Worm (Caenorhabditis elegans) whole organism, late embryonic: ENCODE measurements around the gene farl-11.

Experiments
- C38D4.7 ChIP-seq: fragments of 200-800 bp; sonication (Bioruptor generic); optimal IDR thresholded peaks from 2 replicates; lab custom pipeline; 2018; ENCODE audit warnings: mild to moderate bottlenecking, missing genetic modification characterization, moderate library complexity, missing compliant biosample characterization
- Y22D7AL.16 ChIP-seq: sonication (generic microtip); optimal IDR thresholded peaks from 2 replicates; lab custom pipeline; 2016; ENCODE audit warnings: missing genetic modification characterization, missing compliant biosample characterization
- ama-1 ChIP-seq: fragments of 150-350 bp; optimal IDR thresholded peaks from 2 replicates; lab custom pipeline; 2014
- ceh-14 ChIP-seq: sonication (generic microtip); optimal IDR thresholded peaks from 2 replicates; lab custom pipeline; 2016; ENCODE audit warnings: missing genotype, missing genetic modification characterization, missing compliant biosample characterization
- ceh-19 ChIP-seq: fragments of 200-800 bp; sonication (Bioruptor generic); optimal IDR thresholded peaks from 2 replicates; lab custom pipeline; 2018; ENCODE audit warnings: mild to moderate bottlenecking, missing genetic modification characterization, missing compliant biosample characterization
- ceh-2 ChIP-seq: sonication (generic microtip); optimal IDR thresholded peaks from 2 replicates; lab custom pipeline; 2016; ENCODE audit warnings: missing genotype, missing genetic modification characterization, missing compliant biosample characterization
- ceh-30 ChIP-seq: fragments of 150-350 bp; optimal IDR thresholded peaks from 2 replicates; lab custom pipeline; 2014; ENCODE audit warnings: missing biosample characterization, missing genetic modification characterization
- ceh-48 ChIP-seq: sonication (generic microtip); optimal IDR thresholded peaks from 2 replicates; lab custom pipeline; 2016; ENCODE audit warnings: missing genetic modification characterization, inconsistent platforms, missing compliant biosample characterization
- ceh-6 ChIP-seq: fragments of 200-800 bp; sonication (Bioruptor generic); optimal IDR thresholded peaks from 2 replicates; lab custom pipeline; 2018; ENCODE audit warnings: mild to moderate bottlenecking, missing genetic modification characterization, missing compliant biosample characterization
- ceh-9 ChIP-seq: sonication (generic microtip); optimal IDR thresholded peaks from 2 replicates; lab custom pipeline; 2016; ENCODE audit warnings: mild to moderate bottlenecking, missing genetic modification characterization, inconsistent platforms, missing compliant biosample characterization
- che-1 ChIP-seq: sonication (generic microtip); optimal IDR thresholded peaks from 2 replicates; lab custom pipeline; 2016; ENCODE audit warnings: mild to moderate bottlenecking, missing genetic modification characterization, missing compliant biosample characterization
- dmd-4 ChIP-seq: sonication (generic microtip); optimal IDR thresholded peaks from 2 replicates; lab custom pipeline; 2016; ENCODE audit warnings: borderline replicate concordance, missing genetic modification characterization, missing compliant biosample characterization
- dve-1 ChIP-seq: sonication (generic microtip); optimal IDR thresholded peaks from 2 replicates; lab custom pipeline; 2017; ENCODE audit warnings: antibody characterized with exemption, mild to moderate bottlenecking, missing genetic modification characterization, missing compliant biosample characterization
- elt-4 ChIP-seq: sonication (generic microtip); optimal IDR thresholded peaks from 2 replicates; lab custom pipeline; 2016; ENCODE audit warnings: missing genetic modification characterization, missing compliant biosample characterization
- eyg-1 ChIP-seq: sonication (generic microtip); optimal IDR thresholded peaks from 2 replicates; lab custom pipeline; 2016; ENCODE audit warnings: missing genotype, missing genetic modification characterization, missing compliant biosample characterization
- fkh-10 ChIP-seq: fragments of 150-350 bp; optimal IDR thresholded peaks from 2 replicates; lab custom pipeline; 2014; ENCODE audit warnings: missing biosample characterization, missing genetic modification reagents, missing genetic modification characterization
- fkh-6 ChIP-seq: sonication (generic microtip); optimal IDR thresholded peaks from 2 replicates; lab custom pipeline; 2016; ENCODE audit warnings: missing genetic modification characterization, missing compliant biosample characterization
- gmeb-2 ChIP-seq: sonication (generic microtip); optimal IDR thresholded peaks from 2 replicates; lab custom pipeline; 2016; ENCODE audit warnings: missing genetic modification characterization, inconsistent platforms, missing compliant biosample characterization
- hlh-13 ChIP-seq: fragments of 200-800 bp; sonication (Bioruptor generic); optimal IDR thresholded peaks from 2 replicates; lab custom pipeline; 2018; ENCODE audit warnings: mild to moderate bottlenecking, missing genetic modification characterization, missing compliant biosample characterization
- hlh-15 ChIP-seq: sonication (generic microtip); optimal IDR thresholded peaks from 2 replicates; lab custom pipeline; 2016; ENCODE audit warnings: missing genetic modification characterization, missing compliant biosample characterization
- hlh-30 ChIP-seq: sonication (generic microtip); optimal IDR thresholded peaks from 2 replicates; lab custom pipeline; 2017; ENCODE audit warnings: antibody characterized with exemption, missing genetic modification characterization, missing compliant biosample characterization; ENCODE audit not compliant: insufficient read depth
- hlh-6 ChIP-seq: sonication (generic microtip); optimal IDR thresholded peaks from 2 replicates; lab custom pipeline; 2016; ENCODE audit warnings: missing genotype, missing genetic modification characterization, missing compliant biosample characterization
- lim-6 ChIP-seq: sonication (generic microtip); optimal IDR thresholded peaks from 2 replicates; lab custom pipeline; 2016; ENCODE audit warnings: missing genetic modification characterization, missing compliant biosample characterization
- lin-11 ChIP-seq: fragments of 200-800 bp; sonication (Bioruptor generic); optimal IDR thresholded peaks from 2 replicates; lab custom pipeline; 2018; ENCODE audit warnings: mild to moderate bottlenecking, missing genetic modification characterization, missing compliant biosample characterization
- odd-2 ChIP-seq: sonication (generic microtip); optimal IDR thresholded peaks from 2 replicates; lab custom pipeline; 2017; ENCODE audit warnings: antibody characterized with exemption, mild to moderate bottlenecking, missing genetic modification characterization, missing compliant biosample characterization
- pag-3 ChIP-seq: sonication (generic microtip); optimal IDR thresholded peaks from 2 replicates; lab custom pipeline; 2016; ENCODE audit warnings: missing compliant biosample characterization, missing genetic modification characterization, borderline replicate concordance
- pha-4 ChIP-seq: fragments of 150-350 bp; optimal IDR thresholded peaks from 2 replicates; lab custom pipeline; 2018; ENCODE audit warnings: missing biosample characterization, missing genetic modification reagents, missing genetic modification characterization
- ref-2 ChIP-seq: sonication (generic microtip); optimal IDR thresholded peaks from 2 replicates; lab custom pipeline; 2016; ENCODE audit warnings: missing genetic modification characterization, missing compliant biosample characterization
- rnt-1 ChIP-seq: sonication (generic microtip); optimal IDR thresholded peaks from 2 replicates; lab custom pipeline; 2016; ENCODE audit warnings: missing genetic modification characterization, missing compliant biosample characterization
- sdc-2 ChIP-seq: sonication (generic microtip); optimal IDR thresholded peaks from 2 replicates; lab custom pipeline; 2016; ENCODE audit warnings: missing genotype, missing genetic modification characterization, missing compliant biosample characterization
- sox-2 ChIP-seq: fragments of 200-800 bp; sonication (Bioruptor generic); IDR thresholded peaks from 2 replicates; pipeline ENCODE4 v1.3.6; 2022; ENCODE audit warnings: missing genetic modification reagents, missing genetic modification characterization, missing compliant biosample characterization
- syd-9 ChIP-seq: sonication (generic microtip); optimal IDR thresholded peaks from 2 replicates; lab custom pipeline; 2016; ENCODE audit warnings: mild to moderate bottlenecking, missing genetic modification characterization, moderate library complexity, missing compliant biosample characterization
- tbx-2 ChIP-seq: sonication (generic microtip); optimal IDR thresholded peaks from 2 replicates; lab custom pipeline; 2016; ENCODE audit warnings: missing genetic modification characterization, missing compliant biosample characterization
- ttx-3 ChIP-seq: sonication (generic microtip); optimal IDR thresholded peaks from 2 replicates; lab custom pipeline; 2016; ENCODE audit warnings: missing genetic modification reagents, missing genetic modification characterization, missing compliant biosample characterization
- unc-3 ChIP-seq, 2 experiments: fragments of 200-800 bp in 1 of 2; sonication (Bioruptor generic) in 1 of 2; sonication (generic microtip) in 1 of 2; conservative IDR thresholded peaks in 1 of 2; optimal IDR thresholded peaks in 1 of 2; 2 replicates each; pipeline versions ENCODE4 v1.3.6 to Lab custom; 2016 to 2022; ENCODE audit warnings: missing compliant biosample characterization in 2 of 2, missing genetic modification characterization in 2 of 2, missing genetic modification reagents in 1 of 2
- unc-42 ChIP-seq: sonication (generic microtip); optimal IDR thresholded peaks from 2 replicates; lab custom pipeline; 2016; ENCODE audit warnings: missing genotype, missing genetic modification characterization, missing compliant biosample characterization
- unc-55 ChIP-seq: sonication (generic microtip); optimal IDR thresholded peaks from 2 replicates; lab custom pipeline; 2017; ENCODE audit warnings: missing biosample characterization, missing genetic modification reagents, missing genetic modification characterization
- unc-86 ChIP-seq: sonication (generic microtip); optimal IDR thresholded peaks from 2 replicates; lab custom pipeline; 2016; ENCODE audit warnings: missing genetic modification characterization, missing compliant biosample characterization
- ztf-16 ChIP-seq: sonication (generic microtip); optimal IDR thresholded peaks from 2 replicates; lab custom pipeline; 2017; ENCODE audit warnings: missing genetic modification characterization, missing compliant biosample characterization

Gene farl-11

ce11 chrII:7109956-7110355 is 5.1 kb upstream of the farl-11 start, which contains the start of gene F10E7.9:
F10E7.9 (minus strand) TSS chrII:7110056.
- no peak for TF ChIP-seq unc-55 (GFP tag; lab: Kevin White, UChicago)
- no peak for TF ChIP-seq ceh-2 (tag; lab: Kevin White, UChicago)
- TF ChIP-seq ref-2 (tag; lab: Kevin White, UChicago) = no peak
- TF ChIP-seq unc-3 (GFP tag; conservative IDR thresholded peaks at IDR 0.05; lab: Robert Waterston, UW) = no peak
- TF ChIP-seq unc-3 (tag; optimal IDR thresholded peaks at IDR 0.05; lab: Kevin White, UChicago) = no peak
- TF ChIP-seq dmd-4 (tag; lab: Kevin White, UChicago) = no peak
- TF ChIP-seq lim-6 (tag; lab: Kevin White, UChicago) = no peak
- no peak for TF ChIP-seq ttx-3 (tag; lab: Kevin White, UChicago)
- TF ChIP-seq sox-2 (GFP tag; lab: Robert Waterston, UW) = no peak
- TF ChIP-seq ceh-19 (GFP tag; lab: Kevin White, UChicago) = no peak
- no peak for TF ChIP-seq hlh-15 (tag; lab: Kevin White, UChicago)
- TF ChIP-seq hlh-6 (tag; lab: Kevin White, UChicago) = no peak
- no peak for TF ChIP-seq fkh-10 (GFP tag; lab: Kevin White, UChicago)
- TF ChIP-seq, all 69 proteins: peak for 0

DNA sequence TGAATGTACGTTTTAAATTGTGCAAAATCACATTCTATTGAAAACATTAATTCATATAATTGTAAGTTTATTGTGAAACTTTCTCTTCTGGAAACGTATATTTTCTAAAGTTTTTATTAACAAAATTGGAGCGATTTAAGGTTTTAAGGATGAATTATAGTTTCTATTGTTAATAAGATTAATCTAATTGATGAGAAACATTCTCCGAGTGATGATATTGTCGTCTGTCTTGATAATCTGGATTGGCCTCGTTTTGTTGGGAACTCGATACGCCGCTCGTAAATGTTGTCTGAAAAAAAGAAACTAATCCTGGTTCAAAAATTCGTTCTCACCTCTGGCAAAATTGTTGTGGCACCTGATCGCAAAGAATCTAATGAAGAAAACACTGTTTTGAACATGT is 1.5 kb upstream of the farl-11 start:
- TF ChIP-seq eyg-1 (tag; lab: Kevin White, UChicago) = no peak
- TF ChIP-seq pha-4 = no peak
- TF ChIP-seq dve-1 (tag; lab: Kevin White, UChicago) = no peak
- no peak for TF ChIP-seq fkh-6
- no peak for TF ChIP-seq ceh-6 (GFP tag; lab: Kevin White, UChicago)
- no peak for TF ChIP-seq elt-4 (tag; lab: Kevin White, UChicago)
- TF ChIP-seq ceh-48 (tag; lab: Kevin White, UChicago) = no peak
- no peak for TF ChIP-seq pag-3
- TF ChIP-seq ceh-9 = no peak
- no peak for TF ChIP-seq unc-86 (tag; lab: Kevin White, UChicago)
- TF ChIP-seq hlh-30 = no peak
- TF ChIP-seq lin-11 (tag; lab: Kevin White, UChicago) = no peak
- TF ChIP-seq Y22D7AL.16 = no peak
- no peak for TF ChIP-seq che-1 (tag; lab: Kevin White, UChicago)
- no peak for TF ChIP-seq tbx-2 (tag; lab: Kevin White, UChicago)

DNA sequence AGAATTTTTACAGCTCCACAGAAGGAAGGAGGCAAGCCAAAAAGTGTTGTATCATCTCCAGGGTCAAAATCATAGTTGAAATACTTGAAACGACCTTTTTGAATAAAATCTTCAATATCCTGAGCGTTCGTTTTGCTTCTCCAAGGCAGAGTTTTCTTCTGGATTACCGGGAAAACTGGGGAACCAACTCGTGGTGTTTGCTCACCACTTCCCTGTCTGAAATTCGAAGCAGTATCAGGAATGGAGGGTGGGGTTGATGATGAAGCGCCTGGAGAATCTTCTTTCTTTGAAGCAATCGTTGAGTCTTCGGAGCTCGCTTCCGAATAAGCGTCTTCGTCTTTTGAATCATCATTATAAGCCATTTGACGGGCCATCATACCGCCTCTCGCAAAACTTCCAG is 1.7 kb downstream of the farl-11 start:
- no peak for TF ChIP-seq rnt-1
- no peak for TF ChIP-seq Y22D7AL.16
- no peak for TF ChIP-seq C38D4.7 (GFP tag; lab: Kevin White, UChicago)
- no peak for TF ChIP-seq unc-55 (GFP tag; lab: Kevin White, UChicago)
- TF ChIP-seq unc-42 = no peak
- TF ChIP-seq sox-2 (GFP tag; lab: Robert Waterston, UW) = no peak
- TF ChIP-seq sdc-2 (tag; lab: Kevin White, UChicago) = no peak
- no peak for TF ChIP-seq hlh-13 (GFP tag; lab: Kevin White, UChicago)
- no peak for TF ChIP-seq dve-1 (tag; lab: Kevin White, UChicago)
- no peak for TF ChIP-seq ceh-14 (tag; lab: Kevin White, UChicago)
- no peak for TF ChIP-seq ama-1 (lab: Kevin White, UChicago)
- TF ChIP-seq odd-2 (tag; lab: Kevin White, UChicago) = no peak
- TF ChIP-seq ref-2 (tag; lab: Kevin White, UChicago) = no peak
- TF ChIP-seq ceh-30 (tag; lab: Kevin White, UChicago) = no peak
- TF ChIP-seq syd-9 (tag; lab: Kevin White, UChicago) = no peak
- no peak for TF ChIP-seq lin-11 (tag; lab: Kevin White, UChicago)
- no peak for TF ChIP-seq ztf-16 (tag; lab: Kevin White, UChicago)
- no peak for TF ChIP-seq gmeb-2
